Fruit fly (Drosophila melanogaster) whole organism, pupa: ENCODE measurements around the gene CG43897.

ENCODE experiments used
- CG10348 ChIP-seq: fragments of 200-800 bp; sonication (Bioruptor generic); IDR thresholded peaks from 2 replicates; pipeline ENCODE4 v1.3.6; 2022; ENCODE audit warnings: missing biosample characterization, missing genetic modification characterization
- CG12605 ChIP-seq: fragments of 200-800 bp; sonication (Bioruptor generic); IDR thresholded peaks from 2 replicates; pipeline ENCODE4 v1.3.6; 2022; ENCODE audit warnings: missing biosample characterization, missing genetic modification characterization
- CG13204 ChIP-seq: fragments of 200-800 bp; sonication (Bioruptor generic); optimal IDR thresholded peaks from 2 replicates; lab custom pipeline; 2018; ENCODE audit warnings: missing biosample characterization, mild to moderate bottlenecking, missing genetic modification characterization, moderate library complexity
- CG14655 ChIP-seq: fragments of 200-800 bp; sonication (Bioruptor generic); optimal IDR thresholded peaks from 3 replicates; lab custom pipeline; 2017; ENCODE audit warnings: mild to moderate bottlenecking, missing biosample characterization, missing genetic modification reagents, missing genetic modification characterization
- CG15710 ChIP-seq: fragments of 200-800 bp; sonication (Bioruptor generic); optimal IDR thresholded peaks from 2 replicates; lab custom pipeline; 2018; ENCODE audit warnings: missing biosample characterization, mild to moderate bottlenecking, missing genetic modification characterization, moderate library complexity
- CG17806 ChIP-seq: fragments of 200-800 bp; sonication (Bioruptor generic); optimal IDR thresholded peaks from 2 replicates; lab custom pipeline; 2018; ENCODE audit warnings: missing biosample characterization, mild to moderate bottlenecking, missing genetic modification characterization, moderate library complexity
- CG32121 ChIP-seq: fragments of 200-800 bp; sonication (Bioruptor generic); IDR thresholded peaks from 2 replicates; pipeline ENCODE4 v1.3.6; 2022; ENCODE audit warnings: missing biosample characterization, missing genetic modification characterization
- CG34367 ChIP-seq: fragments of 200-800 bp; sonication (Bioruptor generic); optimal IDR thresholded peaks from 2 replicates; lab custom pipeline; 2018; ENCODE audit warnings: missing biosample characterization, mild to moderate bottlenecking, missing genetic modification characterization
- CG4496 ChIP-seq: fragments of 200-800 bp; sonication (Bioruptor generic); IDR thresholded peaks from 3 replicates; pipeline ENCODE4 v1.3.6; 2022; ENCODE audit warnings: missing biosample characterization, missing genetic modification characterization
- CG8159 ChIP-seq: fragments of 200-800 bp; sonication (Bioruptor generic); optimal IDR thresholded peaks from 3 replicates; lab custom pipeline; 2018; ENCODE audit warnings: missing biosample characterization, mild to moderate bottlenecking, missing genetic modification characterization, moderate library complexity
- CG8301 ChIP-seq: fragments of 200-800 bp; sonication (Bioruptor generic); optimal IDR thresholded peaks from 2 replicates; lab custom pipeline; 2018; ENCODE audit warnings: missing biosample characterization, mild to moderate bottlenecking, missing genetic modification characterization
- CG9948 ChIP-seq: fragments of 200-800 bp; sonication (Bioruptor generic); optimal IDR thresholded peaks from 2 replicates; lab custom pipeline; 2018; ENCODE audit warnings: missing biosample characterization, mild to moderate bottlenecking, missing genetic modification characterization, moderate library complexity
- D1 ChIP-seq: fragments of 200-800 bp; sonication (Bioruptor generic); optimal IDR thresholded peaks from 2 replicates; lab custom pipeline; 2018; ENCODE audit warnings: missing biosample characterization, mild to moderate bottlenecking, missing genetic modification characterization, moderate library complexity
- EcR ChIP-seq: fragments of 200-800 bp; sonication (Bioruptor generic); optimal IDR thresholded peaks from 3 replicates; lab custom pipeline; 2019; ENCODE audit warnings: missing biosample characterization, missing genetic modification characterization, mild to moderate bottlenecking, moderate library complexity, missing genetic modification reagents
- Ets98B ChIP-seq: fragments of 200-800 bp; sonication (Bioruptor generic); IDR thresholded peaks from 2 replicates; pipeline ENCODE4 v1.3.6; 2022; ENCODE audit warnings: missing biosample characterization, missing genetic modification characterization
- Pif1A ChIP-seq: fragments of 200-800 bp; sonication (Bioruptor generic); optimal IDR thresholded peaks from 3 replicates; lab custom pipeline; 2016; ENCODE audit warnings: missing biosample characterization, missing genetic modification characterization
- Pif1B ChIP-seq: fragments of 200-800 bp; sonication (Bioruptor generic); optimal IDR thresholded peaks from 3 replicates; lab custom pipeline; 2016; ENCODE audit warnings: missing biosample characterization, missing genetic modification characterization
- Snoo ChIP-seq: fragments of 200-800 bp; sonication (Bioruptor generic); optimal IDR thresholded peaks from 3 replicates; lab custom pipeline; 2017; ENCODE audit warnings: missing biosample characterization, mild to moderate bottlenecking, missing genetic modification characterization, inconsistent platforms
- fd96Ca ChIP-seq: fragments of 200-800 bp; sonication (Bioruptor generic); IDR thresholded peaks from 3 replicates; pipeline ENCODE4 v1.3.6; 2022; ENCODE audit warnings: missing biosample characterization, missing genetic modification characterization
- gl ChIP-seq: fragments of 200-800 bp; sonication (Bioruptor generic); optimal IDR thresholded peaks from 2 replicates; lab custom pipeline; 2018; ENCODE audit warnings: missing biosample characterization, mild to moderate bottlenecking, missing genetic modification characterization
- rn ChIP-seq: fragments of 200-800 bp; sonication (Bioruptor generic); IDR thresholded peaks from 2 replicates; pipeline ENCODE4 v1.3.6; 2022; ENCODE audit warnings: missing biosample characterization, missing genetic modification characterization

CG43897 gene

dm6 chr3L:9767636-9768358 lies 45.9 kb upstream of the CG43897 start:
- TF ChIP-seq Pif1A (GFP tag; lab: Kevin White, UChicago) (no peak), CG12605 (GFP tag; lab: Robert Waterston, UW) (no peak), CG34367 (tag; lab: Kevin White, UChicago) (no peak), fd96Ca (no peak), Ets98B (GFP tag; lab: Robert Waterston, UW) (no peak), rn (GFP tag; lab: Robert Waterston, UW) (no peak), CG4496 (peak; percentile 46; the same call in 2 of the 3 replicates), EcR (GFP tag; lab: Kevin White, UChicago) (peak; percentile 88), CG15710 (tag; lab: Kevin White, UChicago) (no peak), CG8301 (tag; lab: Kevin White, UChicago) (no peak), CG8159 (tag; lab: Kevin White, UChicago) (no peak), Snoo (tag; lab: Kevin White, UChicago) (no peak), CG9948 (tag; lab: Kevin White, UChicago) (no peak), CG17806 (tag; lab: Kevin White, UChicago) (no peak), CG14655 (GFP tag; lab: Kevin White, UChicago) (no peak)
- TF ChIP-seq, all 21 proteins: peak for 2

- TF ChIP-seq Ets98B (GFP tag; lab: Robert Waterston, UW) (no peak), CG32121 (GFP tag; lab: Robert Waterston, UW) (no peak), fd96Ca (no peak)
Measured at dm6 chr3L:9768385-9768784, 45.3 kb upstream of the CG43897 start.

dm6 chr3L:9775728-9776127 lies 37.9 kb upstream of the CG43897 start:
- TF ChIP-seq CG4496 (no peak), Ets98B (GFP tag; lab: Robert Waterston, UW) (no peak), CG17806 (tag; lab: Kevin White, UChicago) (no peak), CG10348 (GFP tag; lab: Robert Waterston, UW) (no peak), D1 (tag; lab: Kevin White, UChicago) (no peak), CG13204 (GFP tag; lab: Kevin White, UChicago) (no peak), EcR (GFP tag; lab: Kevin White, UChicago) (no peak), gl (tag; lab: Kevin White, UChicago) (no peak), CG34367 (tag; lab: Kevin White, UChicago) (no peak), CG12605 (GFP tag; lab: Robert Waterston, UW) (no peak), CG32121 (GFP tag; lab: Robert Waterston, UW) (no peak), CG14655 (GFP tag; lab: Kevin White, UChicago) (no peak), fd96Ca (no peak), CG8159 (tag; lab: Kevin White, UChicago) (no peak)
- TF ChIP-seq, all 21 proteins: peak for 0

dm6 chr3L:9776804-9777393 lies 36.7 kb upstream of the CG43897 start:
- TF ChIP-seq CG12605 (GFP tag; lab: Robert Waterston, UW) (no peak), CG32121 (GFP tag; lab: Robert Waterston, UW) (peak; percentile 24; the same call in 1 of the 2 replicates), gl (tag; lab: Kevin White, UChicago) (no peak), fd96Ca (0 out of 3 replicates have a peak, but pooled peaks have one; percentile 16), rn (GFP tag; lab: Robert Waterston, UW) (no peak), Ets98B (GFP tag; lab: Robert Waterston, UW) (no peak), CG13204 (GFP tag; lab: Kevin White, UChicago) (no peak), Snoo (tag; lab: Kevin White, UChicago) (no peak), CG4496 (peak; percentile 54; the same call in 2 of the 3 replicates)
- TF ChIP-seq, all 21 proteins: peak for 3

- TF ChIP-seq CG10348 (GFP tag; lab: Robert Waterston, UW): no peak
- TF ChIP-seq CG32121 (GFP tag; lab: Robert Waterston, UW): no peak
- TF ChIP-seq CG13204 (GFP tag; lab: Kevin White, UChicago): no peak
- TF ChIP-seq D1 (tag; lab: Kevin White, UChicago): no peak
- no peak for TF ChIP-seq CG14655 (GFP tag; lab: Kevin White, UChicago)
- TF ChIP-seq Pif1A (GFP tag; lab: Kevin White, UChicago): no peak
- TF ChIP-seq Pif1B (GFP tag; lab: Kevin White, UChicago): no peak
- TF ChIP-seq CG17806 (tag; lab: Kevin White, UChicago): no peak
- TF ChIP-seq CG34367 (tag; lab: Kevin White, UChicago): no peak
- TF ChIP-seq CG8159 (tag; lab: Kevin White, UChicago): no peak
- no peak for TF ChIP-seq fd96Ca
- no peak for TF ChIP-seq Snoo (tag; lab: Kevin White, UChicago)
- no peak for TF ChIP-seq CG12605 (GFP tag; lab: Robert Waterston, UW)
- TF ChIP-seq Ets98B (GFP tag; lab: Robert Waterston, UW): no peak
- no peak for TF ChIP-seq rn (GFP tag; lab: Robert Waterston, UW)
- TF ChIP-seq CG4496: no peak
Measured at dm6 chr3L:9786746-9787145, 26.9 kb upstream of the CG43897 start, which contains the start of gene CG32052. Gene CG32052, plus strand, starts transcription at chr3L:9787046.
